Fruit fly (Drosophila melanogaster): ENCODE results near the gene twit.

twit gene

dm6 chr2L:20858371-20859340 is 6.3 kb downstream of the twit start, which contains the start of gene bero (continued):
- TF ChIP-seq CG15601 (tag; optimal IDR thresholded peaks at IDR 0.05) (peak; percentile 16), Pdp1 (GFP tag; optimal IDR thresholded peaks at IDR 0.05) (no peak), E2f2 (GFP tag; IDR thresholded peaks at IDR 0.05) (no peak), bab2 (GFP tag; optimal IDR thresholded peaks at IDR 0.05) (no peak), HLH3B (GFP tag; IDR thresholded peaks at IDR 0.05) (no peak), Dbx (GFP tag; IDR thresholded peaks at IDR 0.05) (no peak), CG6175 (GFP tag; IDR thresholded peaks at IDR 0.05) (peak; percentile 64; the same call in 2 of the 3 replicates), Dip3 (GFP tag; optimal IDR thresholded peaks at IDR 0.05) (no peak), HLH4C (GFP tag; IDR thresholded peaks at IDR 0.05; ENCODE audit: partially characterized antibody) (0 out of 3 replicates have a peak, but pooled peaks have one; percentile 18), sim (GFP tag; IDR thresholded peaks at IDR 0.05) (no peak), Adf1 (GFP tag; IDR thresholded peaks at IDR 0.05) (0 out of 2 replicates have a peak, but pooled peaks have one; percentile 14), ato (GFP tag; IDR thresholded peaks at IDR 0.05; ENCODE audit: partially characterized antibody) (no peak), trem (tag; optimal IDR thresholded peaks at IDR 0.05) (no peak), HLHmδ (GFP tag; optimal IDR thresholded peaks at IDR 0.05) (peak; percentile 7), CG5180 (GFP tag; optimal IDR thresholded peaks at IDR 0.05) (no peak), CG16813 (GFP tag; IDR thresholded peaks at IDR 0.05; ENCODE audit: partially characterized antibody) (no peak), CG18476 (GFP tag; optimal IDR thresholded peaks at IDR 0.05) (no peak), CG2202 (tag; optimal IDR thresholded peaks at IDR 0.05) (no peak), CG4360 (GFP tag; IDR thresholded peaks at IDR 0.05) (no peak), kah (GFP tag; optimal IDR thresholded peaks at IDR 0.05) (no peak), Elba2 (GFP tag; optimal IDR thresholded peaks at IDR 0.05) (peak; percentile 72), CG2199 (GFP tag; IDR thresholded peaks at IDR 0.05) (peak; percentile 65; the same call in 2 of the 3 replicates), schlank (tag; optimal IDR thresholded peaks at IDR 0.05) (no peak), B-H2 (GFP tag; optimal IDR thresholded peaks at IDR 0.05) (no peak), CG10274 (GFP tag; optimal IDR thresholded peaks at IDR 0.05) (no peak), br (optimal IDR thresholded peaks at IDR 0.05) (no peak), CG6813 (GFP tag; optimal IDR thresholded peaks at IDR 0.05) (no peak), CG9817 (tag; optimal IDR thresholded peaks at IDR 0.05) (no peak), CG18599 (GFP tag; optimal IDR thresholded peaks at IDR 0.05) (no peak), Lhr (GFP tag; optimal IDR thresholded peaks at IDR 0.05) (no peak), gsb (GFP tag; IDR thresholded peaks at IDR 0.05) (no peak), bowl (GFP tag; IDR thresholded peaks at IDR 0.05) (no peak), CkIIα-i1 (GFP tag; IDR thresholded peaks at IDR 0.05) (no peak), wek (GFP tag; optimal IDR thresholded peaks at IDR 0.05) (no peak), CG4424 (GFP tag; optimal IDR thresholded peaks at IDR 0.05) (no peak), CG1602 (GFP tag; optimal IDR thresholded peaks at IDR 0.05) (no peak), CG8944 (GFP tag; optimal IDR thresholded peaks at IDR 0.05) (no peak), CG2712 (tag; optimal IDR thresholded peaks at IDR 0.05) (peak; percentile 29), tx (GFP tag; optimal IDR thresholded peaks at IDR 0.05) (no peak), CG9797 (GFP tag; optimal IDR thresholded peaks at IDR 0.05) (no peak), Gsc (GFP tag; IDR thresholded peaks at IDR 0.05) (no peak), Med (GFP tag) (peak; percentile 61), Opbp (GFP tag; IDR thresholded peaks at IDR 0.05; ENCODE audit: partially characterized antibody) (peak; percentile 29; the same call in 1 of the 3 replicates), CG12769 (tag; optimal IDR thresholded peaks at IDR 0.05) (peak; percentile 52), CG34376 (GFP tag; optimal IDR thresholded peaks at IDR 0.05) (peak; percentile 21), Fer2 (tag; optimal IDR thresholded peaks at IDR 0.05) (no peak), E2f1 (GFP tag; IDR thresholded peaks at IDR 0.05) (no peak), Fer3 (tag; optimal IDR thresholded peaks at IDR 0.05) (no peak)

All from whole organism, embryonic.